Worm (Caenorhabditis elegans) whole organism, late embryonic: ENCODE data around the gene semi-1.

ENCODE experiments used
- C08G9.2 ChIP-seq: sonication (generic microtip); optimal IDR thresholded peaks from 2 replicates; lab custom pipeline; 2016; ENCODE audit warnings: mild to moderate bottlenecking, missing genetic modification characterization, moderate library complexity, missing compliant biosample characterization
- F13H6.1 ChIP-seq: sonication (generic microtip); optimal IDR thresholded peaks from 2 replicates; lab custom pipeline; 2016; ENCODE audit warnings: missing genetic modification characterization, missing compliant biosample characterization
- K02D7.2 ChIP-seq: sonication (generic microtip); optimal IDR thresholded peaks from 2 replicates; lab custom pipeline; 2017; ENCODE audit warnings: mild to moderate bottlenecking, missing genetic modification characterization, missing compliant biosample characterization
- T23F11.4 ChIP-seq: fragments of 200-800 bp; sonication (Bioruptor generic); optimal IDR thresholded peaks from 2 replicates; lab custom pipeline; 2018; ENCODE audit warnings: mild to moderate bottlenecking, missing genetic modification characterization, missing compliant biosample characterization
- ahr-1 ChIP-seq: sonication (generic microtip); optimal IDR thresholded peaks from 2 replicates; lab custom pipeline; 2016; ENCODE audit warnings: missing genetic modification characterization, missing compliant biosample characterization
- ceh-14 ChIP-seq: sonication (generic microtip); optimal IDR thresholded peaks from 2 replicates; lab custom pipeline; 2016; ENCODE audit warnings: missing genotype, missing genetic modification characterization, missing compliant biosample characterization
- ceh-18 ChIP-seq: sonication (generic microtip); optimal IDR thresholded peaks from 2 replicates; lab custom pipeline; 2016; ENCODE audit warnings: missing genetic modification characterization, missing compliant biosample characterization
- ceh-2 ChIP-seq: sonication (generic microtip); optimal IDR thresholded peaks from 2 replicates; lab custom pipeline; 2016; ENCODE audit warnings: missing genotype, missing genetic modification characterization, missing compliant biosample characterization
- ceh-22 ChIP-seq: sonication (generic microtip); optimal IDR thresholded peaks from 2 replicates; lab custom pipeline; 2017; ENCODE audit warnings: missing biosample characterization, missing genetic modification characterization
- ceh-30 ChIP-seq: fragments of 150-350 bp; optimal IDR thresholded peaks from 2 replicates; lab custom pipeline; 2014; ENCODE audit warnings: missing biosample characterization, missing genetic modification characterization
- ceh-31 ChIP-seq: sonication (generic microtip); optimal IDR thresholded peaks from 2 replicates; lab custom pipeline; 2016; ENCODE audit warnings: missing genetic modification characterization, missing compliant biosample characterization
- ceh-34 ChIP-seq: sonication (generic microtip); optimal IDR thresholded peaks from 2 replicates; lab custom pipeline; 2016; ENCODE audit warnings: mild to moderate bottlenecking, missing genetic modification characterization, missing compliant biosample characterization
- ceh-45 ChIP-seq: fragments of 200-800 bp; sonication (Bioruptor generic); IDR thresholded peaks from 2 replicates; pipeline ENCODE4 v1.3.6; 2022; ENCODE audit warnings: missing genetic modification reagents, missing genetic modification characterization, missing compliant biosample characterization
- ceh-48 ChIP-seq: sonication (generic microtip); optimal IDR thresholded peaks from 2 replicates; lab custom pipeline; 2016; ENCODE audit warnings: missing genetic modification characterization, inconsistent platforms, missing compliant biosample characterization
- dmd-4 ChIP-seq: sonication (generic microtip); optimal IDR thresholded peaks from 2 replicates; lab custom pipeline; 2016; ENCODE audit warnings: borderline replicate concordance, missing genetic modification characterization, missing compliant biosample characterization
- dve-1 ChIP-seq: sonication (generic microtip); optimal IDR thresholded peaks from 2 replicates; lab custom pipeline; 2017; ENCODE audit warnings: antibody characterized with exemption, mild to moderate bottlenecking, missing genetic modification characterization, missing compliant biosample characterization
- elt-2 ChIP-seq: sonication (generic microtip); optimal IDR thresholded peaks from 2 replicates; lab custom pipeline; 2016; ENCODE audit warnings: missing genetic modification reagents, missing genetic modification characterization, missing compliant biosample characterization
- elt-4 ChIP-seq: sonication (generic microtip); optimal IDR thresholded peaks from 2 replicates; lab custom pipeline; 2016; ENCODE audit warnings: missing genetic modification characterization, missing compliant biosample characterization
- ets-4 ChIP-seq: sonication (generic microtip); optimal IDR thresholded peaks from 2 replicates; lab custom pipeline; 2016; ENCODE audit warnings: missing genetic modification characterization, missing compliant biosample characterization
- eyg-1 ChIP-seq: sonication (generic microtip); optimal IDR thresholded peaks from 2 replicates; lab custom pipeline; 2016; ENCODE audit warnings: missing genotype, missing genetic modification characterization, missing compliant biosample characterization
- fax-1 ChIP-seq: sonication (generic microtip); optimal IDR thresholded peaks from 2 replicates; lab custom pipeline; 2016; ENCODE audit warnings: missing genotype, missing genetic modification characterization, missing compliant biosample characterization
- fkh-6 ChIP-seq: sonication (generic microtip); optimal IDR thresholded peaks from 2 replicates; lab custom pipeline; 2016; ENCODE audit warnings: missing genetic modification characterization, missing compliant biosample characterization
- gmeb-2 ChIP-seq: sonication (generic microtip); optimal IDR thresholded peaks from 2 replicates; lab custom pipeline; 2016; ENCODE audit warnings: missing genetic modification characterization, inconsistent platforms, missing compliant biosample characterization
- hlh-13 ChIP-seq: fragments of 200-800 bp; sonication (Bioruptor generic); optimal IDR thresholded peaks from 2 replicates; lab custom pipeline; 2018; ENCODE audit warnings: mild to moderate bottlenecking, missing genetic modification characterization, missing compliant biosample characterization
- hlh-15 ChIP-seq: sonication (generic microtip); optimal IDR thresholded peaks from 2 replicates; lab custom pipeline; 2016; ENCODE audit warnings: missing genetic modification characterization, missing compliant biosample characterization
- hlh-8 ChIP-seq: sonication (generic microtip); optimal IDR thresholded peaks from 2 replicates; lab custom pipeline; 2016; ENCODE audit warnings: missing genotype, missing genetic modification characterization, missing compliant biosample characterization
- lim-6 ChIP-seq: sonication (generic microtip); optimal IDR thresholded peaks from 2 replicates; lab custom pipeline; 2016; ENCODE audit warnings: missing genetic modification characterization, missing compliant biosample characterization
- madf-2 ChIP-seq: sonication (generic microtip); optimal IDR thresholded peaks from 2 replicates; lab custom pipeline; 2017; ENCODE audit warnings: missing genetic modification characterization, missing compliant biosample characterization
- mec-3 ChIP-seq: sonication (generic microtip); optimal IDR thresholded peaks from 2 replicates; lab custom pipeline; 2016; ENCODE audit warnings: borderline replicate concordance, missing genetic modification characterization, missing compliant biosample characterization
- nfya-1 ChIP-seq: sonication (generic microtip); optimal IDR thresholded peaks from 2 replicates; lab custom pipeline; 2017; ENCODE audit warnings: missing genetic modification characterization, mild to moderate bottlenecking, missing compliant biosample characterization, antibody characterized with exemption, moderate library complexity
- nhr-232 ChIP-seq: sonication (generic microtip); optimal IDR thresholded peaks from 2 replicates; lab custom pipeline; 2016; ENCODE audit warnings: missing genetic modification characterization, missing compliant biosample characterization
- odd-2 ChIP-seq: sonication (generic microtip); optimal IDR thresholded peaks from 2 replicates; lab custom pipeline; 2017; ENCODE audit warnings: antibody characterized with exemption, mild to moderate bottlenecking, missing genetic modification characterization, missing compliant biosample characterization
- pax-1 ChIP-seq: fragments of 150-350 bp; optimal IDR thresholded peaks from 2 replicates; lab custom pipeline; 2014; ENCODE audit warnings: missing biosample characterization, missing genetic modification characterization
- pha-2 ChIP-seq: sonication (generic microtip); optimal IDR thresholded peaks from 2 replicates; lab custom pipeline; 2017; ENCODE audit warnings: mild to moderate bottlenecking, missing genetic modification characterization, missing compliant biosample characterization
- pha-4 ChIP-seq: fragments of 150-350 bp; optimal IDR thresholded peaks from 2 replicates; lab custom pipeline; 2018; ENCODE audit warnings: missing biosample characterization, missing genetic modification reagents, missing genetic modification characterization
- pqm-1 ChIP-seq: sonication (generic microtip); optimal IDR thresholded peaks from 2 replicates; lab custom pipeline; 2016; ENCODE audit warnings: missing genetic modification characterization, missing compliant biosample characterization
- ref-2 ChIP-seq: sonication (generic microtip); optimal IDR thresholded peaks from 2 replicates; lab custom pipeline; 2016; ENCODE audit warnings: missing genetic modification characterization, missing compliant biosample characterization
- rnt-1 ChIP-seq: sonication (generic microtip); optimal IDR thresholded peaks from 2 replicates; lab custom pipeline; 2016; ENCODE audit warnings: missing genetic modification characterization, missing compliant biosample characterization
- sdc-2 ChIP-seq: sonication (generic microtip); optimal IDR thresholded peaks from 2 replicates; lab custom pipeline; 2016; ENCODE audit warnings: missing genotype, missing genetic modification characterization, missing compliant biosample characterization
- sox-2 ChIP-seq: fragments of 200-800 bp; sonication (Bioruptor generic); IDR thresholded peaks from 2 replicates; pipeline ENCODE4 v1.3.6; 2022; ENCODE audit warnings: missing genetic modification reagents, missing genetic modification characterization, missing compliant biosample characterization
- tbx-2 ChIP-seq: sonication (generic microtip); optimal IDR thresholded peaks from 2 replicates; lab custom pipeline; 2016; ENCODE audit warnings: missing genetic modification characterization, missing compliant biosample characterization
- tbx-7 ChIP-seq: sonication (generic microtip); optimal IDR thresholded peaks from 2 replicates; lab custom pipeline; 2016; ENCODE audit warnings: missing genotype, missing genetic modification characterization, missing compliant biosample characterization
- ttx-3 ChIP-seq: sonication (generic microtip); optimal IDR thresholded peaks from 2 replicates; lab custom pipeline; 2016; ENCODE audit warnings: missing genetic modification reagents, missing genetic modification characterization, missing compliant biosample characterization
- unc-42 ChIP-seq: sonication (generic microtip); optimal IDR thresholded peaks from 2 replicates; lab custom pipeline; 2016; ENCODE audit warnings: missing genotype, missing genetic modification characterization, missing compliant biosample characterization
- unc-86 ChIP-seq: sonication (generic microtip); optimal IDR thresholded peaks from 2 replicates; lab custom pipeline; 2016; ENCODE audit warnings: missing genetic modification characterization, missing compliant biosample characterization
- zip-5 ChIP-seq: sonication (generic microtip); optimal IDR thresholded peaks from 2 replicates; lab custom pipeline; 2016; ENCODE audit warnings: missing genetic modification characterization, missing compliant biosample characterization

semi-1 gene

DNA sequence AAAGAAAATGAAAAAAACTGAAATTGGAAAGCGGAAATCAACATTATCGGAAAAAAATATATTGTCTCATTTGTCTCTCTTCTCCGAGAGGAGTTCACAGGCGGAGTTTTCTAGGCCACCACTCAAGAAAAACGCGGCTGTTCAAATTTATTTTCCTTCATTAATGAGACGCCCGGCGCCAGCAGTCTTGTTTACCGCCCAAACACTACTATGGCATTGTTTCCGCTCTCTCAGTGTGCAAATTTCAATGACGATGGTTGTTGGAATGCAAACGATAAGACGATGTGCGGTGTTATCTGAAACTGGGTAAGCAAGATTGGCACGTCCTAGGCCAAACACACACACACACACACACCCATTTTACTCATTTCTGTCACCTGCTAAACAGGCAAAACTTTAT, 41.7 kb upstream of the semi-1 start, which contains the start of gene cav-2:
Gene cav-2 (plus strand): TSS at position 359 of the 400 bp plus-strand sequence.
- TF ChIP-seq dve-1 (tag; lab: Kevin White, UChicago) = peak; percentile 1
- peak; percentile 66 for TF ChIP-seq tbx-2
- TF ChIP-seq C08G9.2 = peak; percentile 97
- TF ChIP-seq unc-42 (tag; lab: Kevin White, UChicago) = peak; percentile 72
- TF ChIP-seq ets-4 (tag; lab: Kevin White, UChicago) = peak; percentile 83
- TF ChIP-seq ceh-14 (tag; lab: Kevin White, UChicago) = peak; percentile 63
- TF ChIP-seq fax-1 = peak; percentile 41
- no peak for TF ChIP-seq ttx-3 (tag; lab: Kevin White, UChicago)
- no peak for TF ChIP-seq K02D7.2 (tag; lab: Kevin White, UChicago)
- no peak for TF ChIP-seq ahr-1
- TF ChIP-seq ceh-45 = no peak
- peak; percentile 10 for TF ChIP-seq eyg-1 (tag; lab: Kevin White, UChicago)
- peak; percentile 86 for TF ChIP-seq tbx-7 (tag; lab: Kevin White, UChicago)
- peak; percentile 57 for TF ChIP-seq F13H6.1 (tag; lab: Kevin White, UChicago)
- peak; percentile 13 for TF ChIP-seq ceh-48 (tag; lab: Kevin White, UChicago)
- TF ChIP-seq elt-4 (tag; lab: Kevin White, UChicago) = no peak
- no peak for TF ChIP-seq ceh-22
- no peak for TF ChIP-seq pha-2 (tag; lab: Kevin White, UChicago)
- peak; percentile 12 for TF ChIP-seq unc-86 (tag; lab: Kevin White, UChicago)
- TF ChIP-seq rnt-1 = peak; percentile 65
- TF ChIP-seq pax-1 (tag; lab: Kevin White, UChicago) = no peak
- peak; percentile 41 for TF ChIP-seq fkh-6 (tag; lab: Kevin White, UChicago)
- TF ChIP-seq dmd-4 = no peak
- TF ChIP-seq nhr-232 (tag; lab: Kevin White, UChicago) = no peak
- no peak for TF ChIP-seq hlh-15 (tag; lab: Kevin White, UChicago)
- TF ChIP-seq ceh-34 = peak; percentile 46
- TF ChIP-seq hlh-8 = peak; percentile 55
- peak; percentile 26 for TF ChIP-seq nfya-1
- peak; percentile 91 for TF ChIP-seq ceh-2 (tag; lab: Kevin White, UChicago)
- TF ChIP-seq gmeb-2 = no peak
- peak; percentile 68 for TF ChIP-seq zip-5 (tag; lab: Kevin White, UChicago)
- TF ChIP-seq pha-4 (tag; lab: Kevin White, UChicago) = no peak
- TF ChIP-seq hlh-13 (GFP tag; lab: Kevin White, UChicago) = no peak
- peak; percentile 82 for TF ChIP-seq ref-2 (tag; lab: Kevin White, UChicago)
- TF ChIP-seq T23F11.4 = no peak
- TF ChIP-seq odd-2 = no peak
- peak; percentile 80 for TF ChIP-seq mec-3 (tag; lab: Kevin White, UChicago)
- TF ChIP-seq pqm-1 = peak; percentile 86
- peak; percentile 48 for TF ChIP-seq ceh-18 (tag; lab: Kevin White, UChicago)
- no peak for TF ChIP-seq lim-6 (tag; lab: Kevin White, UChicago)
- peak; percentile 89 for TF ChIP-seq ceh-31 (tag; lab: Kevin White, UChicago)
- TF ChIP-seq madf-2 (tag; lab: Kevin White, UChicago) = no peak
- peak; percentile 81 for TF ChIP-seq elt-2 (tag; lab: Kevin White, UChicago)
- TF ChIP-seq sox-2 = no peak

DNA sequence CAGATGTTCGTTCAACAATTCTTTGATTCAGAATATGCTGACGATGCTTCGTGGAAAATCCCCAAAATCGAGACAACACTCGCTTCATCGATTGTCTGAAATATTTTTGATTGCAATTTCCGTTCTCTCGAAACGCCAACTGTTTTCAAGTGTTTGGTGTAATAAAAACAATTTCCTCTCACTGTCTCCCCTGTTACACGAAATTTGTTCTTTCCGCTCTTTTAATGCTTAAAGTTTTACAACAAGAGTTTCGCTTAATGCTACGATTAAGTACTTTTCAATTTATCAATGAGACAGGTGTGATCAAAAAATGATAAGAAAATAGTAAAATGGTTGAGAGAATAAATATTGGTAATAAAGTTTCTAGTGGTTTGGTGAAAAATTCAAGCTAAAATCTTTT, 41.3 kb upstream of the semi-1 start, which contains the start of gene C56A3.6:
Gene C56A3.6 (minus strand): TSS at position 101 of the 400 bp plus-strand sequence.
- TF ChIP-seq sdc-2 = no peak
- TF ChIP-seq dmd-4 = no peak
- TF ChIP-seq pqm-1 = no peak
- TF ChIP-seq ceh-14 (tag; lab: Kevin White, UChicago) = no peak
- no peak for TF ChIP-seq ceh-30 (tag; lab: Kevin White, UChicago)
